Fruit fly (Drosophila melanogaster) whole organism, pupa: ENCODE data around the gene Toll-9.

ENCODE experiments used
- CG17806 ChIP-seq: fragments of 200-800 bp; sonication (Bioruptor generic); optimal IDR thresholded peaks from 2 replicates; lab custom pipeline; 2018; ENCODE audit warnings: missing biosample characterization, mild to moderate bottlenecking, missing genetic modification characterization, moderate library complexity
- CG9948 ChIP-seq: fragments of 200-800 bp; sonication (Bioruptor generic); optimal IDR thresholded peaks from 2 replicates; lab custom pipeline; 2018; ENCODE audit warnings: missing biosample characterization, mild to moderate bottlenecking, missing genetic modification characterization, moderate library complexity
- EcR ChIP-seq: fragments of 200-800 bp; sonication (Bioruptor generic); optimal IDR thresholded peaks from 3 replicates; lab custom pipeline; 2019; ENCODE audit warnings: missing biosample characterization, missing genetic modification characterization, mild to moderate bottlenecking, moderate library complexity, missing genetic modification reagents
- Pif1B ChIP-seq: fragments of 200-800 bp; sonication (Bioruptor generic); optimal IDR thresholded peaks from 3 replicates; lab custom pipeline; 2016; ENCODE audit warnings: missing biosample characterization, missing genetic modification characterization
- Snoo ChIP-seq: fragments of 200-800 bp; sonication (Bioruptor generic); optimal IDR thresholded peaks from 3 replicates; lab custom pipeline; 2017; ENCODE audit warnings: missing biosample characterization, mild to moderate bottlenecking, missing genetic modification characterization, inconsistent platforms
- gl ChIP-seq: fragments of 200-800 bp; sonication (Bioruptor generic); optimal IDR thresholded peaks from 2 replicates; lab custom pipeline; 2018; ENCODE audit warnings: missing biosample characterization, mild to moderate bottlenecking, missing genetic modification characterization

- TF ChIP-seq EcR (GFP tag; lab: Kevin White, UChicago) (no peak), CG17806 (tag; lab: Kevin White, UChicago) (no peak), Pif1B (GFP tag; lab: Kevin White, UChicago) (no peak), CG9948 (tag; lab: Kevin White, UChicago) (no peak), Snoo (tag; lab: Kevin White, UChicago) (no peak), gl (tag; lab: Kevin White, UChicago) (no peak)
Measured at dm6 chr3L:20320044-20320443, 46.5 kb downstream of the Toll-9 start.
